Fruit fly (Drosophila melanogaster) whole organism, embryonic: ENCODE results near the gene Gr39a.

Source experiments
- CG11695 ChIP-seq: fragments of 200-800 bp; sonication (Bioruptor generic); IDR thresholded peaks from 3 replicates; pipeline ENCODE4 v1.3.6; 2022; ENCODE audit warnings: missing biosample characterization, missing genetic modification characterization
- CG12071 ChIP-seq: fragments of 200-800 bp; sonication (Bioruptor generic); optimal IDR thresholded peaks from 3 replicates; lab custom pipeline; 2018; ENCODE audit warnings: missing biosample characterization, mild to moderate bottlenecking, missing genetic modification characterization
- CG12104 ChIP-seq: fragments of 200-800 bp; sonication (Bioruptor generic); optimal IDR thresholded peaks from 3 replicates; lab custom pipeline; 2016; ENCODE audit warnings: missing biosample characterization, missing genetic modification characterization
- CG14014 ChIP-seq: fragments of 200-800 bp; sonication (Bioruptor generic); IDR thresholded peaks from 2 replicates; pipeline ENCODE4 v1.3.6; 2022; ENCODE audit warnings: missing biosample characterization, missing genetic modification characterization
- CG14965 ChIP-seq: fragments of 200-800 bp; sonication (Bioruptor generic); optimal IDR thresholded peaks from 2 replicates; lab custom pipeline; 2016; ENCODE audit warnings: missing biosample characterization, missing genetic modification characterization, borderline replicate concordance
- CG17186 ChIP-seq: fragments of 200-800 bp; sonication (Bioruptor generic); optimal IDR thresholded peaks from 3 replicates; lab custom pipeline; 2017; ENCODE audit warnings: missing biosample characterization, missing genetic modification reagents, missing genetic modification characterization
- CG17361 ChIP-seq: fragments of 200-800 bp; sonication (Bioruptor generic); IDR thresholded peaks from 3 replicates; pipeline ENCODE4 v1.3.6; 2022; ENCODE audit warnings: missing biosample characterization, missing genetic modification characterization
- CG2678 ChIP-seq: fragments of 200-800 bp; sonication (Bioruptor generic); optimal IDR thresholded peaks from 3 replicates; lab custom pipeline; 2019; ENCODE audit warnings: missing biosample characterization, mild to moderate bottlenecking, missing genetic modification characterization, moderate library complexity
- CG30403 ChIP-seq: fragments of 200-800 bp; sonication (Bioruptor generic); optimal IDR thresholded peaks from 3 replicates; lab custom pipeline; 2016; ENCODE audit warnings: missing biosample characterization, missing genetic modification characterization
- CG30431 ChIP-seq: fragments of 200-800 bp; sonication (Bioruptor generic); optimal IDR thresholded peaks from 2 replicates; lab custom pipeline; 2017; ENCODE audit warnings: missing biosample characterization, missing genetic modification characterization
- CG31365 ChIP-seq: fragments of 200-800 bp; sonication (Bioruptor generic); optimal IDR thresholded peaks from 2 replicates; lab custom pipeline; 2018; ENCODE audit warnings: missing biosample characterization, mild to moderate bottlenecking, missing genetic modification characterization
- CG3163 ChIP-seq: fragments of 200-800 bp; sonication (Bioruptor generic); optimal IDR thresholded peaks from 3 replicates; lab custom pipeline; 2016; ENCODE audit warnings: missing biosample characterization, missing genetic modification characterization
- CG4820 ChIP-seq: fragments of 200-800 bp; sonication (Bioruptor generic); optimal IDR thresholded peaks from 3 replicates; lab custom pipeline; 2016; ENCODE audit warnings: missing biosample characterization, missing genetic modification characterization
- CG6175 ChIP-seq: fragments of 200-800 bp; sonication (Bioruptor generic); IDR thresholded peaks from 3 replicates; pipeline ENCODE4 v1.3.6; 2022; ENCODE audit warnings: missing biosample characterization, missing genetic modification characterization
- CG6254 ChIP-seq: fragments of 200-800 bp; sonication (Bioruptor generic); optimal IDR thresholded peaks from 3 replicates; lab custom pipeline; 2017; ENCODE audit warnings: mild to moderate bottlenecking, missing biosample characterization, missing genetic modification reagents, missing genetic modification characterization
- CG7556 ChIP-seq: fragments of 200-800 bp; sonication (Bioruptor generic); optimal IDR thresholded peaks from 2 replicates; lab custom pipeline; 2017; ENCODE audit warnings: missing biosample characterization, mild to moderate bottlenecking, missing genetic modification characterization
- CG8388 ChIP-seq: fragments of 200-800 bp; sonication (Bioruptor generic); optimal IDR thresholded peaks from 2 replicates; lab custom pipeline; 2019; ENCODE audit warnings: missing biosample characterization, mild to moderate bottlenecking, missing genetic modification characterization, moderate library complexity
- CG8478 ChIP-seq: fragments of >200 bp; optimal IDR thresholded peaks from 2 replicates; lab custom pipeline; 2018
- CG9437 ChIP-seq: fragments of 200-800 bp; sonication (Bioruptor generic); optimal IDR thresholded peaks from 2 replicates; lab custom pipeline; 2018; ENCODE audit warnings: missing biosample characterization, mild to moderate bottlenecking, missing genetic modification characterization
- CG9797 ChIP-seq: fragments of 200-800 bp; sonication (Bioruptor generic); optimal IDR thresholded peaks from 3 replicates; lab custom pipeline; 2018; ENCODE audit warnings: missing biosample characterization, mild to moderate bottlenecking, missing genetic modification characterization
- CG9876 ChIP-seq: fragments of 200-800 bp; sonication (Bioruptor generic); optimal IDR thresholded peaks from 2 replicates; lab custom pipeline; 2016; ENCODE audit warnings: missing biosample characterization, missing genetic modification characterization
- Dip3 ChIP-seq: fragments of 200-800 bp; sonication (Bioruptor generic); optimal IDR thresholded peaks from 3 replicates; lab custom pipeline; 2016; ENCODE audit warnings: missing biosample characterization, missing genetic modification characterization
- Dll ChIP-seq: fragments of 200-800 bp; sonication (Bioruptor generic); IDR thresholded peaks from 4 replicates; pipeline ENCODE4 v1.3.6; 2022; ENCODE audit warnings: missing biosample characterization, missing genetic modification characterization; ENCODE audit not compliant: partially characterized antibody
- Ets97D ChIP-seq: fragments of 200-800 bp; sonication (Bioruptor generic); optimal IDR thresholded peaks from 3 replicates; lab custom pipeline; 2016; ENCODE audit warnings: missing biosample characterization, missing genetic modification characterization
- GATAe ChIP-seq: fragments of 200-800 bp; sonication (Bioruptor generic); conservative IDR thresholded peaks from 2 replicates; pipeline ENCODE4 v1.3.6; 2022; ENCODE audit warnings: missing biosample characterization, missing genetic modification characterization
- MESR4 ChIP-seq: fragments of 200-800 bp; sonication (Bioruptor generic); optimal IDR thresholded peaks from 2 replicates; lab custom pipeline; 2018; ENCODE audit warnings: missing biosample characterization, mild to moderate bottlenecking, missing genetic modification characterization, moderate library complexity
- Meics ChIP-seq: fragments of 200-800 bp; sonication (Bioruptor generic); optimal IDR thresholded peaks from 2 replicates; lab custom pipeline; 2017; ENCODE audit warnings: missing biosample characterization, mild to moderate bottlenecking, missing genetic modification characterization
- Mrtf ChIP-seq: fragments of 200-800 bp; sonication (Bioruptor generic); IDR thresholded peaks from 3 replicates; pipeline ENCODE4 v1.3.6; 2022; ENCODE audit warnings: missing biosample characterization, missing genetic modification characterization
- NC2β ChIP-seq: fragments of 200-800 bp; sonication (Bioruptor generic); optimal IDR thresholded peaks from 2 replicates; lab custom pipeline; 2016; ENCODE audit warnings: missing biosample characterization, missing genetic modification characterization
- Ptx1 ChIP-seq: fragments of 200-800 bp; sonication (Bioruptor generic); IDR thresholded peaks from 2 replicates; pipeline ENCODE4 v1.3.6; 2022; ENCODE audit warnings: missing biosample characterization, missing genetic modification characterization
- Rx ChIP-seq: fragments of 200-800 bp; sonication (Bioruptor generic); IDR thresholded peaks from 2 replicates; pipeline ENCODE4 v1.3.6; 2022; ENCODE audit warnings: missing biosample characterization, missing genetic modification characterization
- Side ChIP-seq: fragments of 200-800 bp; sonication (Bioruptor generic); optimal IDR thresholded peaks from 2 replicates; lab custom pipeline; 2016; ENCODE audit warnings: missing biosample characterization, missing genetic modification characterization
- Sry-δ ChIP-seq: fragments of 200-800 bp; sonication (Bioruptor generic); optimal IDR thresholded peaks from 2 replicates; lab custom pipeline; 2016; ENCODE audit warnings: missing biosample characterization, missing genetic modification characterization
- Vsx1 ChIP-seq: fragments of 200-800 bp; sonication (Bioruptor generic); optimal IDR thresholded peaks from 2 replicates; lab custom pipeline; 2017; ENCODE audit warnings: missing biosample characterization, mild to moderate bottlenecking, missing genetic modification characterization, missing genetic modification reagents
- ab ChIP-seq: fragments of 200-800 bp; sonication (Bioruptor generic); optimal IDR thresholded peaks from 2 replicates; lab custom pipeline; 2016; ENCODE audit warnings: missing biosample characterization, missing genetic modification characterization
- amos ChIP-seq: fragments of 200-800 bp; sonication (Bioruptor generic); IDR thresholded peaks from 2 replicates; pipeline ENCODE4 v1.3.6; 2022; ENCODE audit warnings: missing biosample characterization, missing genetic modification characterization; ENCODE audit not compliant: partially characterized antibody
- aop ChIP-seq: fragments of 200-800 bp; sonication (Bioruptor generic); IDR thresholded peaks from 2 replicates; pipeline ENCODE4 v1.3.6; 2022; ENCODE audit warnings: missing biosample characterization, missing genetic modification characterization
- ap ChIP-seq: fragments of 200-800 bp; sonication (Bioruptor generic); IDR thresholded peaks from 2 replicates; pipeline ENCODE4 v1.3.6; 2022; ENCODE audit warnings: missing biosample characterization, missing genetic modification characterization
- chm ChIP-seq: fragments of 200-800 bp; sonication (Bioruptor generic); IDR thresholded peaks from 2 replicates; pipeline ENCODE4 v1.3.6; 2022; ENCODE audit warnings: missing biosample characterization, missing genetic modification characterization
- ems ChIP-seq: fragments of 200-800 bp; sonication (Bioruptor generic); optimal IDR thresholded peaks from 3 replicates; lab custom pipeline; 2016; ENCODE audit warnings: missing biosample characterization, missing genetic modification characterization
- jigr1 ChIP-seq: fragments of 200-800 bp; sonication (Bioruptor generic); IDR thresholded peaks from 3 replicates; pipeline ENCODE4 v1.3.6; 2022; ENCODE audit warnings: missing biosample characterization, missing genetic modification characterization
- ken ChIP-seq: fragments of 200-800 bp; sonication (Bioruptor generic); IDR thresholded peaks from 3 replicates; pipeline ENCODE4 v1.3.6; 2022; ENCODE audit warnings: missing biosample characterization, missing genetic modification characterization
- oc ChIP-seq: fragments of 200-800 bp; sonication (Bioruptor generic); optimal IDR thresholded peaks from 2 replicates; lab custom pipeline; 2018; ENCODE audit warnings: missing biosample characterization, mild to moderate bottlenecking, missing genetic modification characterization, moderate library complexity
- repo ChIP-seq: fragments of 200-800 bp; sonication (Bioruptor generic); optimal IDR thresholded peaks from 2 replicates; lab custom pipeline; 2016; ENCODE audit warnings: missing biosample characterization, missing genetic modification characterization
- salm ChIP-seq: fragments of 200-800 bp; sonication (Bioruptor generic); optimal IDR thresholded peaks from 2 replicates; lab custom pipeline; 2018; ENCODE audit warnings: missing biosample characterization, mild to moderate bottlenecking, missing genetic modification characterization
- shn ChIP-seq: fragments of 200-800 bp; sonication (Bioruptor generic); optimal IDR thresholded peaks from 3 replicates; lab custom pipeline; 2016; ENCODE audit warnings: missing biosample characterization, missing genetic modification characterization
- sqz ChIP-seq: fragments of 200-800 bp; sonication (Bioruptor generic); optimal IDR thresholded peaks from 3 replicates; lab custom pipeline; 2018; ENCODE audit warnings: missing biosample characterization, mild to moderate bottlenecking, missing genetic modification characterization
- ssp ChIP-seq: fragments of 200-800 bp; sonication (Bioruptor generic); IDR thresholded peaks from 2 replicates; pipeline ENCODE4 v1.3.6; 2022; ENCODE audit warnings: missing biosample characterization, missing genetic modification characterization
- stc ChIP-seq: fragments of 200-800 bp; sonication (Bioruptor generic); IDR thresholded peaks from 2 replicates; pipeline ENCODE4 v1.3.6; 2022; ENCODE audit warnings: missing biosample characterization, missing genetic modification characterization
- tup ChIP-seq: fragments of 200-800 bp; sonication (Bioruptor generic); optimal IDR thresholded peaks from 2 replicates; lab custom pipeline; 2016; ENCODE audit warnings: missing biosample characterization, mild to moderate bottlenecking, missing genetic modification characterization, moderate library complexity
- unpg ChIP-seq: fragments of 200-800 bp; sonication (Bioruptor generic); optimal IDR thresholded peaks from 3 replicates; lab custom pipeline; 2018; ENCODE audit warnings: missing biosample characterization, mild to moderate bottlenecking, missing genetic modification characterization, moderate library complexity

The Gr39a gene

dm6 chr2L:21310427-21311199, 20.1 kb downstream of the Gr39a start, which contains the start of gene crc (continued):
- TF ChIP-seq CG7556 (GFP tag; lab: Kevin White, UChicago), result peak; percentile 16
- peak; percentile 57 for TF ChIP-seq CG30403 (GFP tag; lab: Kevin White, UChicago)
- no peak for TF ChIP-seq CG30431 (GFP tag; lab: Kevin White, UChicago)
- TF ChIP-seq shn (GFP tag; lab: Kevin White, UChicago), result no peak
- peak; percentile 53 for TF ChIP-seq CG2678
- no peak for TF ChIP-seq CG8388 (GFP tag; lab: Kevin White, UChicago)
- TF ChIP-seq CG9797, result peak; percentile 30
- TF ChIP-seq CG9876 (GFP tag; lab: Kevin White, UChicago), result no peak
- TF ChIP-seq CG31365 (tag; lab: Kevin White, UChicago), result no peak
- peak; percentile 1 for TF ChIP-seq Meics (GFP tag; lab: Kevin White, UChicago)
- TF ChIP-seq CG17361 (GFP tag; lab: Robert Waterston, UW), result peak; percentile 72
- TF ChIP-seq CG17186 (GFP tag; lab: Kevin White, UChicago), result peak; percentile 29
- TF ChIP-seq CG9437 (GFP tag; lab: Kevin White, UChicago), result no peak
- TF ChIP-seq Dip3 (GFP tag; lab: Kevin White, UChicago), result no peak
- no peak for TF ChIP-seq aop (GFP tag; lab: Robert Waterston, UW)
- TF ChIP-seq CG12071 (GFP tag; lab: Kevin White, UChicago), result no peak
- no peak for TF ChIP-seq CG14014 (GFP tag; lab: Robert Waterston, UW)
- TF ChIP-seq Mrtf (GFP tag; lab: Robert Waterston, UW), result no peak
- TF ChIP-seq repo (GFP tag; lab: Kevin White, UChicago), result no peak
- TF ChIP-seq stc, result no peak
- no peak; the same call in 1 of the 3 replicates for TF ChIP-seq CG6175 (GFP tag; lab: Robert Waterston, UW)
- TF ChIP-seq Ptx1 (GFP tag; lab: Robert Waterston, UW), result no peak
- no peak for TF ChIP-seq CG6254
- TF ChIP-seq unpg (GFP tag; lab: Kevin White, UChicago), result no peak
- TF ChIP-seq NC2β (GFP tag; lab: Kevin White, UChicago), result no peak
- TF ChIP-seq MESR4 (GFP tag; lab: Kevin White, UChicago), result peak; percentile 99
- TF ChIP-seq CG14965 (GFP tag; lab: Kevin White, UChicago), result no peak
- no peak for TF ChIP-seq Side
- no peak for TF ChIP-seq ap
- TF ChIP-seq CG3163 (GFP tag; lab: Kevin White, UChicago), result no peak
- TF ChIP-seq Vsx1, result peak; percentile 25
- no peak for TF ChIP-seq tup (GFP tag; lab: Kevin White, UChicago)
- TF ChIP-seq Sry-δ (GFP tag; lab: Kevin White, UChicago), result peak; percentile 63
- no peak for TF ChIP-seq CG12104 (GFP tag; lab: Kevin White, UChicago)
- TF ChIP-seq CG8478 (lab: Kevin White, UChicago), result no peak
- TF ChIP-seq CG4820 (GFP tag; lab: Kevin White, UChicago), result peak; percentile 4
- TF ChIP-seq oc, result no peak
- no peak for TF ChIP-seq ssp (GFP tag; lab: Robert Waterston, UW)
- TF ChIP-seq GATAe (GFP tag; lab: Robert Waterston, UW), result no peak
- TF ChIP-seq salm (tag; lab: Kevin White, UChicago), result no peak
- TF ChIP-seq ems (GFP tag; lab: Kevin White, UChicago), result no peak
- no peak for TF ChIP-seq Ets97D (GFP tag; lab: Kevin White, UChicago)
- no peak for TF ChIP-seq jigr1 (GFP tag; lab: Robert Waterston, UW)
- TF ChIP-seq amos, result peak; percentile 34; the same call in 1 of the 2 replicates
- TF ChIP-seq ken (GFP tag; lab: Robert Waterston, UW), result no peak
- TF ChIP-seq sqz (GFP tag; lab: Kevin White, UChicago), result no peak
- TF ChIP-seq Dll (GFP tag; lab: Robert Waterston, UW), result peak; percentile 62; the same call in 3 of the 4 replicates
- TF ChIP-seq CG11695 (GFP tag; lab: Robert Waterston, UW), result no peak
- no peak for TF ChIP-seq Rx (GFP tag; lab: Robert Waterston, UW)
- no peak for TF ChIP-seq ab
- TF ChIP-seq chm (GFP tag; lab: Robert Waterston, UW), result no peak; the same call in 1 of the 2 replicates
